Fruit fly (Drosophila melanogaster) whole organism, embryonic: ENCODE results near the gene halo.

Experiments used
- CG10431 ChIP-seq: fragments of 200-800 bp; sonication (Bioruptor generic); optimal IDR thresholded peaks from 3 replicates; lab custom pipeline; 2018; ENCODE audit warnings: missing biosample characterization, mild to moderate bottlenecking, missing genetic modification characterization
- CG10462 ChIP-seq: fragments of 200-800 bp; sonication (Bioruptor generic); optimal IDR thresholded peaks from 2 replicates; lab custom pipeline; 2016; ENCODE audit warnings: missing biosample characterization, missing genetic modification characterization
- CG11247 ChIP-seq: fragments of 200-800 bp; sonication (Bioruptor generic); IDR thresholded peaks from 2 replicates; pipeline ENCODE4 v1.3.6; 2022; ENCODE audit warnings: missing biosample characterization, missing genetic modification characterization
- CG11504 ChIP-seq: fragments of 200-800 bp; sonication (Bioruptor generic); optimal IDR thresholded peaks from 3 replicates; lab custom pipeline; 2019; ENCODE audit warnings: missing biosample characterization, mild to moderate bottlenecking, missing genetic modification characterization, moderate library complexity
- CG11696 ChIP-seq: fragments of 200-800 bp; sonication (Bioruptor generic); IDR thresholded peaks from 2 replicates; pipeline ENCODE4 v1.3.6; 2022; ENCODE audit warnings: missing biosample characterization, missing genetic modification characterization
- CG12236 ChIP-seq: fragments of 200-800 bp; sonication (Bioruptor generic); optimal IDR thresholded peaks from 2 replicates; lab custom pipeline; 2016; ENCODE audit warnings: missing biosample characterization, missing genetic modification characterization
- CG12744 ChIP-seq: fragments of 200-800 bp; sonication (Bioruptor generic); optimal IDR thresholded peaks from 2 replicates; lab custom pipeline; 2016; ENCODE audit warnings: missing biosample characterization, missing genetic modification characterization
- CG12769 ChIP-seq: fragments of 200-800 bp; sonication (Bioruptor generic); optimal IDR thresholded peaks from 2 replicates; lab custom pipeline; 2019; ENCODE audit warnings: missing biosample characterization, mild to moderate bottlenecking, missing genetic modification characterization, moderate library complexity
- CG14965 ChIP-seq: fragments of 200-800 bp; sonication (Bioruptor generic); optimal IDR thresholded peaks from 2 replicates; lab custom pipeline; 2016; ENCODE audit warnings: missing biosample characterization, missing genetic modification characterization, borderline replicate concordance
- CG16779 ChIP-seq: fragments of 200-800 bp; sonication (Bioruptor generic); IDR thresholded peaks from 2 replicates; pipeline ENCODE4 v1.3.6; 2022; ENCODE audit warnings: missing biosample characterization, missing genetic modification characterization
- CG17612 ChIP-seq: fragments of 200-800 bp; sonication (Bioruptor generic); IDR thresholded peaks from 2 replicates; pipeline ENCODE4 v1.3.6; 2022; ENCODE audit warnings: missing biosample characterization, missing genetic modification characterization
- CG3065 ChIP-seq: fragments of 200-800 bp; sonication (Bioruptor generic); optimal IDR thresholded peaks from 2 replicates; lab custom pipeline; 2016; ENCODE audit warnings: missing biosample characterization, missing genetic modification characterization
- CG32532 ChIP-seq: fragments of 200-800 bp; sonication (Bioruptor generic); IDR thresholded peaks from 2 replicates; pipeline ENCODE4 v1.3.6; 2022; ENCODE audit warnings: missing biosample characterization, missing genetic modification characterization
- CG32767 ChIP-seq: fragments of 200-800 bp; sonication (Bioruptor generic); IDR thresholded peaks from 2 replicates; pipeline ENCODE4 v1.3.6; 2022; ENCODE audit warnings: missing biosample characterization, missing genetic modification characterization
- CG4820 ChIP-seq: fragments of 200-800 bp; sonication (Bioruptor generic); optimal IDR thresholded peaks from 3 replicates; lab custom pipeline; 2016; ENCODE audit warnings: missing biosample characterization, missing genetic modification characterization
- CG6854 ChIP-seq: fragments of 200-800 bp; sonication (Bioruptor generic); optimal IDR thresholded peaks from 3 replicates; lab custom pipeline; 2017; ENCODE audit warnings: missing biosample characterization, mild to moderate bottlenecking, missing genetic modification characterization
- Deaf1 ChIP-seq: fragments of 200-800 bp; optimal IDR thresholded peaks from 3 replicates; lab custom pipeline; 2019; ENCODE audit warnings: missing biosample characterization, mild to moderate bottlenecking, missing genetic modification characterization, moderate library complexity
- Dfd ChIP-seq, 2 experiments: fragments of >200 bp; optimal IDR thresholded peaks; 2 replicates each; lab custom pipeline; 2017; ENCODE audit warnings: missing biosample characterization in 2 of 2, missing genetic modification characterization in 2 of 2
- Doc2 ChIP-seq: fragments of 200-800 bp; sonication (Bioruptor generic); IDR thresholded peaks from 2 replicates; pipeline ENCODE4 v1.3.6; 2022; ENCODE audit warnings: missing biosample characterization, missing genetic modification characterization
- ERR ChIP-seq: fragments of 200-800 bp; sonication (Bioruptor generic); optimal IDR thresholded peaks from 2 replicates; lab custom pipeline; 2016; ENCODE audit warnings: missing biosample characterization, missing genetic modification characterization
- Ets65A ChIP-seq: fragments of 200-800 bp; sonication (Bioruptor generic); peaks from one replicate; lab custom pipeline; 2016; ENCODE audit warnings: missing biosample characterization, missing genetic modification characterization
- Ets97D ChIP-seq: fragments of 200-800 bp; sonication (Bioruptor generic); optimal IDR thresholded peaks from 3 replicates; lab custom pipeline; 2016; ENCODE audit warnings: missing biosample characterization, missing genetic modification characterization
- Jarid2 ChIP-seq: fragments of 200-800 bp; sonication (Bioruptor generic); optimal IDR thresholded peaks from 3 replicates; lab custom pipeline; 2017; ENCODE audit warnings: mild to moderate bottlenecking, missing biosample characterization, missing genetic modification reagents, missing genetic modification characterization
- Opbp ChIP-seq: fragments of 200-800 bp; sonication (Bioruptor generic); IDR thresholded peaks from 3 replicates; pipeline ENCODE4 v1.3.6; 2022; ENCODE audit warnings: missing biosample characterization, missing genetic modification characterization; ENCODE audit not compliant: partially characterized antibody
- Side ChIP-seq: fragments of 200-800 bp; sonication (Bioruptor generic); optimal IDR thresholded peaks from 2 replicates; lab custom pipeline; 2016; ENCODE audit warnings: missing biosample characterization, missing genetic modification characterization
- ara ChIP-seq: fragments of 200-800 bp; sonication (Bioruptor generic); IDR thresholded peaks from 2 replicates; pipeline ENCODE4 v1.3.6; 2022; ENCODE audit warnings: missing biosample characterization, missing genetic modification characterization
- ase ChIP-seq: fragments of 200-800 bp; sonication (Bioruptor generic); IDR thresholded peaks from 3 replicates; pipeline ENCODE4 v1.3.6; 2022; ENCODE audit warnings: missing biosample characterization, missing genetic modification characterization
- br ChIP-seq: fragments of >200 bp; optimal IDR thresholded peaks from 2 replicates; lab custom pipeline; 2017
- cas ChIP-seq: fragments of 200-800 bp; sonication (Bioruptor generic); IDR thresholded peaks from 2 replicates; pipeline ENCODE4 v1.3.6; 2022; ENCODE audit warnings: missing biosample characterization, missing genetic modification characterization
- cato ChIP-seq: fragments of 200-800 bp; sonication (Bioruptor generic); optimal IDR thresholded peaks from 2 replicates; lab custom pipeline; 2016; ENCODE audit warnings: missing biosample characterization, missing genetic modification characterization, borderline replicate concordance
- eve ChIP-seq, 2 experiments: fragments of >200 bp; optimal IDR thresholded peaks; 2 replicates each; lab custom pipeline; 2017; ENCODE audit warnings: missing biosample characterization in 2 of 2, missing genetic modification characterization in 2 of 2
- fd64A ChIP-seq: fragments of 200-800 bp; sonication (Bioruptor generic); optimal IDR thresholded peaks from 3 replicates; lab custom pipeline; 2018; ENCODE audit warnings: missing biosample characterization, mild to moderate bottlenecking, missing genetic modification characterization
- grau ChIP-seq: fragments of 200-800 bp; optimal IDR thresholded peaks from 3 replicates; lab custom pipeline; 2019; ENCODE audit warnings: missing biosample characterization, mild to moderate bottlenecking, missing genetic modification characterization, moderate library complexity
- klu ChIP-seq: fragments of 200-800 bp; sonication (Bioruptor generic); IDR thresholded peaks from 2 replicates; pipeline ENCODE4 v1.3.6; 2022; ENCODE audit warnings: missing biosample characterization, missing genetic modification characterization
- lab ChIP-seq: fragments of 200-800 bp; sonication (Bioruptor generic); optimal IDR thresholded peaks from 3 replicates; lab custom pipeline; 2017; ENCODE audit warnings: missing biosample characterization, missing genetic modification characterization, mild to moderate bottlenecking, moderate library complexity, missing genetic modification reagents
- lmd ChIP-seq: fragments of 200-800 bp; sonication (Bioruptor generic); IDR thresholded peaks from 2 replicates; pipeline ENCODE4 v1.3.6; 2022; ENCODE audit warnings: missing biosample characterization, missing genetic modification characterization
- nerfin-2 ChIP-seq: fragments of 200-800 bp; sonication (Bioruptor generic); IDR thresholded peaks from 2 replicates; pipeline ENCODE4 v1.3.6; 2022; ENCODE audit warnings: missing biosample characterization, missing genetic modification characterization; ENCODE audit not compliant: partially characterized antibody
- phol ChIP-seq: fragments of 200-800 bp; sonication (Bioruptor generic); optimal IDR thresholded peaks from 3 replicates; lab custom pipeline; 2018; ENCODE audit warnings: missing biosample characterization, mild to moderate bottlenecking, missing genetic modification characterization, moderate library complexity
- pita ChIP-seq: fragments of 200-800 bp; sonication (Bioruptor generic); optimal IDR thresholded peaks from 2 replicates; lab custom pipeline; 2017; ENCODE audit warnings: missing biosample characterization, mild to moderate bottlenecking, missing genetic modification characterization
- stwl ChIP-seq: fragments of 200-800 bp; sonication (Bioruptor generic); optimal IDR thresholded peaks from 3 replicates; lab custom pipeline; 2018; ENCODE audit warnings: missing biosample characterization, mild to moderate bottlenecking, missing genetic modification characterization, moderate library complexity
- unc-4 ChIP-seq: fragments of 200-800 bp; sonication (Bioruptor generic); IDR thresholded peaks from 2 replicates; pipeline ENCODE4 v1.3.6; 2022; ENCODE audit warnings: missing biosample characterization, missing genetic modification characterization; ENCODE audit not compliant: partially characterized antibody
- zen ChIP-seq: fragments of 200-800 bp; sonication (Bioruptor generic); optimal IDR thresholded peaks from 3 replicates; lab custom pipeline; 2018; ENCODE audit warnings: missing biosample characterization, mild to moderate bottlenecking, missing genetic modification characterization, moderate library complexity

Gene halo

DNA sequence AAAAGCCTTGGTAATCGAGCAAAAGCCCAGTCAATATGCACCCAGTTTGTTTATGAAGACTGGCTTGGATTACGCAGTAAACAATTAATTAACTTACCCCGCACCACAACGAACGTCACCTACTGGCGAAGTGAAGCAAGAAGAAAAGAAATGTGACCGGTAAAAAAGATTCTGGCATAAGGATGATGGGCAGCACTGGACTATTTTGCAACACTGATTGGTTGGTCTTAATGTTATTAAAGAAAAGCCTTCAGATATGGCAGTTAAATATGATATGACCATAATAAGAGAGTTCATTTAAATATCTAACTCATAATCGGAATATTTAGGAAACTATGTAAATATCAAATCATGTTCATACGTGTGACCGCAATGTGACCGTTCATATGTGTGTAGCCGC is 17.6 kb downstream of the halo start, which contains the start of gene CG18131:
TSS of gene CG18131 (minus strand) at position 297 of the 400 bp plus-strand sequence.
- no peak for TF ChIP-seq ase (GFP tag; lab: Robert Waterston, UW)
- peak; percentile 85 for TF ChIP-seq stwl (tag; lab: Kevin White, UChicago)
- no peak for TF ChIP-seq cas (GFP tag; lab: Robert Waterston, UW)
- no peak for TF ChIP-seq CG6854
- TF ChIP-seq Ets65A (GFP tag; lab: Kevin White, UChicago) = peak; percentile 10

DNA sequence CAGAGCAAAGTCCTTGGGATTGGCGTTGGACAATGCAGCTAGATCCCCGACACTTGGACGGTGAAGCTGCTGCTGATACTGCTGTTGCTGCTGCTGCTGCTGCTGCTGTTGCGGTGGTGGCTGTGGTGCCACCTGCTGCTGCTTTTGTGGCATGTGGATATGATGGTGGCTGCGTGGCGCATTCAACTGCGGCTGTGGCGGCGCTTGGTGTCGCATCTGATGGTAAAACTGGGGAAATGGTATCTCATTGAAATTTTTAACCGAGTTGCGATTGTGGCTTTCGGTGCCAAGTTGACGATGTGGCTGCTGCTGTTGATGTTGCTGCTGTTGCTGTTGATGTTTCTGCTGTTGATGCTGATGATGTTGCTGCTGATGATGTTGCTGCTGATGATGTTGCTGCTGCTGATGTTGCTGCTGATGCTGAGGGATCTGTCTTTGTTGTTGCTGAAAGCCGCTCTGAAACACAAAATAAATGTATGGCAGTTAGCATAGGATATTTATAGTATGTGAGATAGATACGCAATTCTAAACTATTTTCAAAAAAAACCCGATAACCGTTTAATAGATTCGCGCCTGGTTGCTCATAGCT is 18.9 kb downstream of the halo start:
- TF ChIP-seq Dfd (GFP tag; optimal IDR thresholded peaks at IDR 0.05; lab: Kevin White, UChicago) (peak in 1 of 2 experiments; percentile 74), CG11504 (tag; lab: Kevin White, UChicago) (peak; percentile 74), unc-4 (GFP tag; lab: Robert Waterston, UW) (no peak)

DNA sequence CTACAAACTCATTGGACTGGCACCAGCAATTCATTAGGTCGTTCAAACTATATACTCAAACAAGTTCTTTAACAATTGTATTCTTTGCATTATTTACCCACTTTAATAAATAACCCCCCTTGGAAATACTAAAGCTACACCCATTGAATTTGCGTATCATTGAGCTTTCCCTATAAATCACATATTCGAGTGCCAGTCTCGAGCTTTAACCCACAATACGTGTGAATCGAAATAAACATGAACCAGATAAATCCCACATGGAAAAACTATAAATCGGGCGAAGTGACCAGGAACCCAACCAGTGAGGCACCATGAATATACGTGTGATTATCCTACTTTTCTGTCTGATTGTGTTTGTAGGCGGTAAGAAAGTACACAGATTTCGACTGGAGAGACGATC is 21.0 kb downstream of the halo start, which contains the start of gene CG31661:
TSS of gene CG31661 (plus strand) at position 301 of the 400 bp plus-strand sequence.
- no peak for TF ChIP-seq CG14965 (GFP tag; lab: Kevin White, UChicago)
- TF ChIP-seq zen = no peak

DNA sequence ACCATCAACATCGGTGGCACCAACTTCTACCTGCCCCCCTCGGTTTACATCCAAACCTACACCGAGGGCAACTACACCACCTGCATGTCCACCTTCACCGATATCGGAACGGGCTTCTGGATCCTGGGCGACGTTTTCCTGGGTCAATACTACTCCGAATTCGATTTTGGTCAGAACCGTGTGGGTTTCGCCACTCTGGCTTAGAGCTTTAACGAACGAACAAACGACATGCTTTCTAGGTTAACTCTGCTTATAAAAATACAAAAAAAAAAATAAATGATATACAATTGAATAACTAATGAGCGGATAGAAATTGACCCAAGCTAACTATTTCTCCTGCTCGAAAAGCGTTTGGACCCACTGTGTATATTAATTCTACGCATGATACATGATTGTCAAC is 22.8 kb downstream of the halo start, which contains the start of gene CG31926:
TSS of gene CG31926 (plus strand) at position 301 of the 400 bp plus-strand sequence.
- no peak for TF ChIP-seq br (lab: Kevin White, UChicago)
- no peak for TF ChIP-seq CG12236
- no peak for TF ChIP-seq ERR (GFP tag; lab: Kevin White, UChicago)
- no peak for TF ChIP-seq CG32532 (GFP tag; lab: Robert Waterston, UW)
- TF ChIP-seq CG11696 = no peak
- TF ChIP-seq Opbp (GFP tag; lab: Robert Waterston, UW) = no peak
- no peak for TF ChIP-seq CG12769 (tag; lab: Kevin White, UChicago)
- TF ChIP-seq Doc2 (GFP tag; lab: Robert Waterston, UW) = no peak
- TF ChIP-seq CG16779 (GFP tag; lab: Robert Waterston, UW) = no peak
- TF ChIP-seq CG3065 = no peak
- TF ChIP-seq CG32767 (GFP tag; lab: Robert Waterston, UW) = no peak
- no peak for TF ChIP-seq Side (GFP tag; lab: Kevin White, UChicago)
- TF ChIP-seq, all 482 proteins: peak for 0

DNA sequence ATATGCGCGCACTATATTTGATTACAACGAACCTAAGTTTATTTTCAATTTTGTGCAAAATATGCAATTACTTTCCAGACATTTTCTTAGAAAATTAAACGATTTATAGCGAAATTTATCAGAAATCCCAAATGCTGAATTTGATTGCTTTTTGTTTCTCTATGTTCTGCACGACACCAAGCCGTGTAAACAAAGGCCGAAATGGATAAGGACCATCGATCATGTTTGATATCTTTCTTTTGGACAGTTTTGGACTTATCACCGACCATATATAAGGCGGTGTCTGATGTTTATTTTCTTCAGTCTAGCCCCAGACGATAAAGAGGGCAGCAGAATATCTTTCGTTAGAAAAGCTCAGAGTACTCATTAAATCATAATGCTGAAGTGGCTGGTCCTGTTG is 24.2 kb downstream of the halo start, which contains the start of gene CG33128:
TSS of gene CG33128 (plus strand) at position 301 of the 400 bp plus-strand sequence.
- TF ChIP-seq Jarid2 (GFP tag; lab: Kevin White, UChicago) (no peak), CG11247 (GFP tag; lab: Robert Waterston, UW) (no peak), lab (GFP tag; lab: Kevin White, UChicago) (peak; percentile 42), Ets97D (no peak), CG10431 (GFP tag; lab: Kevin White, UChicago) (no peak), CG4820 (GFP tag; lab: Kevin White, UChicago) (no peak), Deaf1 (tag; lab: Kevin White, UChicago) (no peak)
- TF ChIP-seq, all 482 proteins: peak for 1

DNA sequence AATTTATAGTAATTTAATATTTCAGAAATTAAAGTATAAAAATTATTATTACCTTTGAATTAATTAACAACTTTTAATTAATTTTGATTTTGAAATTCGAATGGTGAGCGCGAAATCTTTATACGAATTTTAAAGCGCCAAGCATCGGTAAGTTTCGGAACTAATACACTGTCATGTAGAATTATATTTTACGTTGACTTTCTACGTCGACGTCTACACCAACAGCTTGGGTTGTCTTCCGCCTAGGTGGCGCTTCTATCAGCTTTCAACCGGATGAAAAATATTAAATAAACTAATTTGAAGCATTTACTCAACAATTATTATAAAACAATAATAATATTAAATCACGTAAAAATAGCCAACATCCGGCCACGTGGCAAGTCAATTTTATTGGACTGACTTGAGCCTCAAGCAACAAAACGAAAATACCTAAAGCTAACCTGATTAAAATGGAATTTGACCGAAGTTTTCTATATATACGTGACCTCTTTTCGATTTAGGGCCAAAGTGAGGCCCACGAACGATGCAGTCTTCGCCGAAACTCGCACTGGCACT is 26.1 kb downstream of the halo start, which contains the start of gene CG31928:
TSS of gene CG31928 (plus strand) at position 505 of the 555 bp plus-strand sequence.
- TF ChIP-seq nerfin-2 (GFP tag; lab: Robert Waterston, UW) (no peak), cato (peak; percentile 12), klu (GFP tag; lab: Robert Waterston, UW) (no peak), lmd (GFP tag; lab: Robert Waterston, UW) (no peak), CG17612 (GFP tag; lab: Robert Waterston, UW) (no peak), fd64A (GFP tag; lab: Kevin White, UChicago) (no peak), pita (peak; percentile 33), grau (tag; lab: Kevin White, UChicago) (no peak), eve (GFP tag; optimal IDR thresholded peaks at IDR 0.05; lab: Kevin White, UChicago) (no peak), CG12744 (GFP tag; lab: Kevin White, UChicago) (no peak), ara (GFP tag; lab: Robert Waterston, UW) (no peak), phol (tag; lab: Kevin White, UChicago) (peak; percentile 17), CG10462 (GFP tag; lab: Kevin White, UChicago) (no peak)
